Fruit fly (Drosophila melanogaster) whole organism, prepupa: ENCODE data around the gene CG13073.

ENCODE experiments used
- Hr39 ChIP-seq: fragments of 200-800 bp; sonication (Bioruptor generic); optimal IDR thresholded peaks from 2 replicates; lab custom pipeline; 2016; ENCODE audit warnings: missing biosample characterization, missing genetic modification characterization
- OdsH ChIP-seq: fragments of 200-800 bp; sonication (Bioruptor generic); optimal IDR thresholded peaks from 3 replicates; lab custom pipeline; 2016; ENCODE audit warnings: missing biosample characterization, missing genetic modification characterization
- achi ChIP-seq: fragments of 200-800 bp; sonication (Bioruptor generic); optimal IDR thresholded peaks from 3 replicates; lab custom pipeline; 2016; ENCODE audit warnings: missing biosample characterization, missing genetic modification characterization

dm6 chr3L:16257118-16257627, 40.1 kb upstream of the CG13073 start, which contains the start of gene CG13054:
- no peak for TF ChIP-seq OdsH (GFP tag; lab: Kevin White, UChicago)
- no peak for TF ChIP-seq achi (GFP tag; lab: Kevin White, UChicago)
- no peak for TF ChIP-seq Hr39 (GFP tag; lab: Kevin White, UChicago)
